Worm (Caenorhabditis elegans) whole organism, L3 larva: ENCODE measurements around the gene T11F8.1.

Experiments used
- R02D3.7 ChIP-seq: fragments of 150-350 bp; optimal IDR thresholded peaks from 2 replicates; lab custom pipeline; 2014; ENCODE audit warnings: missing biosample characterization, missing genetic modification characterization
- aly-2 ChIP-seq: fragments of 150-350 bp; optimal IDR thresholded peaks from 2 replicates; lab custom pipeline; 2014; ENCODE audit warnings: missing biosample characterization, missing genetic modification characterization
- ama-1 ChIP-seq: fragments of 150-350 bp; optimal IDR thresholded peaks from 2 replicates; lab custom pipeline; 2018
- daf-12 ChIP-seq: fragments of 150-350 bp; optimal IDR thresholded peaks from 2 replicates; lab custom pipeline; 2014; ENCODE audit warnings: missing biosample characterization, missing genetic modification reagents, missing genetic modification characterization
- egl-27 ChIP-seq: sonication (generic microtip); optimal IDR thresholded peaks from 4 replicates; lab custom pipeline; 2017; ENCODE audit warnings: missing biosample characterization, missing genetic modification reagents, missing genetic modification characterization
- elt-1 ChIP-seq: fragments of 150-350 bp; optimal IDR thresholded peaks from 2 replicates; lab custom pipeline; 2014; ENCODE audit warnings: missing biosample characterization, missing genetic modification characterization
- fkh-10 ChIP-seq: sonication (generic microtip); optimal IDR thresholded peaks from 2 replicates; lab custom pipeline; 2017; ENCODE audit warnings: missing biosample characterization, missing genetic modification reagents, missing genetic modification characterization
- lin-39 ChIP-seq: fragments of 150-350 bp; optimal IDR thresholded peaks from 2 replicates; lab custom pipeline; 2018; ENCODE audit warnings: missing biosample characterization, missing genetic modification reagents, missing genetic modification characterization
- nhr-28 ChIP-seq: fragments of 150-350 bp; optimal IDR thresholded peaks from 2 replicates; lab custom pipeline; 2014; ENCODE audit warnings: missing biosample characterization, missing genetic modification characterization
- nhr-77 ChIP-seq: fragments of 150-350 bp; optimal IDR thresholded peaks from 2 replicates; lab custom pipeline; 2014; ENCODE audit warnings: missing biosample characterization, missing genetic modification characterization
- pha-4 ChIP-seq: fragments of 150-350 bp; optimal IDR thresholded peaks from 2 replicates; lab custom pipeline; 2014; ENCODE audit warnings: missing biosample characterization, missing genetic modification reagents, missing genetic modification characterization
- pqm-1 ChIP-seq: fragments of 150-350 bp; optimal IDR thresholded peaks from 2 replicates; lab custom pipeline; 2017; ENCODE audit warnings: missing biosample characterization, missing genetic modification characterization, inconsistent platforms
- skn-1 ChIP-seq: fragments of 150-350 bp; optimal IDR thresholded peaks from 2 replicates; lab custom pipeline; 2014; ENCODE audit warnings: missing biosample characterization, missing genetic modification characterization
- snpc-4 ChIP-seq: fragments of 150-350 bp; optimal IDR thresholded peaks from 2 replicates; lab custom pipeline; 2014; ENCODE audit warnings: missing biosample characterization, missing genetic modification characterization

ce11 chrIV:5519044-5519443, 39.7 kb downstream of the T11F8.1 start:
- TF ChIP-seq snpc-4 (no peak), fkh-10 (no peak), R02D3.7 (no peak), aly-2 (no peak), daf-12 (tag; lab: Kevin White, UChicago) (no peak), pha-4 (no peak), lin-39 (peak; percentile 18), skn-1 (tag; lab: Kevin White, UChicago) (no peak), nhr-28 (tag; lab: Kevin White, UChicago) (no peak), pqm-1 (no peak), nhr-77 (tag; lab: Kevin White, UChicago) (no peak), ama-1 (lab: Kevin White, UChicago) (no peak), elt-1 (tag; lab: Kevin White, UChicago) (peak; percentile 91), egl-27 (tag; lab: Kevin White, UChicago) (no peak)
